Worm (Caenorhabditis elegans) whole organism, early embryonic: ENCODE measurements around the gene srt-22.

ENCODE experiments used
- B0310.2 ChIP-seq: sonication (generic microtip); optimal IDR thresholded peaks from 2 replicates; lab custom pipeline; 2016; ENCODE audit warnings: mild to moderate bottlenecking, missing genetic modification characterization, missing compliant biosample characterization
- F13C5.2 ChIP-seq: sonication (generic microtip); optimal IDR thresholded peaks from 2 replicates; lab custom pipeline; 2017; ENCODE audit warnings: mild to moderate bottlenecking, missing genetic modification characterization, inconsistent platforms, missing compliant biosample characterization
- aly-1 ChIP-seq: sonication (generic microtip); optimal IDR thresholded peaks from 2 replicates; lab custom pipeline; 2016; ENCODE audit warnings: missing genetic modification characterization, missing compliant biosample characterization
- ama-1 ChIP-seq: fragments of 150-350 bp; optimal IDR thresholded peaks from 2 replicates; lab custom pipeline; 2014
- ceh-13 ChIP-seq: fragments of 200-800 bp; sonication (Bioruptor generic); optimal IDR thresholded peaks from 2 replicates; lab custom pipeline; 2018; ENCODE audit warnings: mild to moderate bottlenecking, missing genetic modification characterization, missing compliant biosample characterization
- ceh-36 ChIP-seq: sonication (generic microtip); optimal IDR thresholded peaks from 2 replicates; lab custom pipeline; 2016; ENCODE audit warnings: missing genetic modification characterization, inconsistent platforms, missing compliant biosample characterization
- ets-7 ChIP-seq: sonication (generic microtip); optimal IDR thresholded peaks from 2 replicates; lab custom pipeline; 2016; ENCODE audit warnings: missing genotype, missing genetic modification characterization, missing compliant biosample characterization
- flt-1 ChIP-seq: fragments of 200-800 bp; sonication (Bioruptor generic); IDR thresholded peaks from 2 replicates; pipeline ENCODE4 v1.3.6; 2022; ENCODE audit warnings: missing genetic modification characterization, missing compliant biosample characterization
- hmbx-1 ChIP-seq: sonication (generic microtip); optimal IDR thresholded peaks from 2 replicates; lab custom pipeline; 2016; ENCODE audit warnings: mild to moderate bottlenecking, missing genetic modification characterization, missing compliant biosample characterization
- hmg-4 ChIP-seq: fragments of 200-800 bp; sonication (Bioruptor generic); optimal IDR thresholded peaks from 2 replicates; lab custom pipeline; 2018; ENCODE audit warnings: mild to moderate bottlenecking, missing genetic modification characterization, missing compliant biosample characterization
- hnd-1 ChIP-seq: sonication (generic microtip); optimal IDR thresholded peaks from 2 replicates; lab custom pipeline; 2016; ENCODE audit warnings: missing genetic modification characterization, missing compliant biosample characterization
- pes-1 ChIP-seq: fragments of 200-800 bp; sonication (Bioruptor generic); IDR thresholded peaks from 2 replicates; pipeline ENCODE4 v1.3.6; 2022; ENCODE audit warnings: missing genetic modification reagents, missing genetic modification characterization, missing compliant biosample characterization
- scrt-1 ChIP-seq: fragments of 200-800 bp; sonication (Bioruptor generic); IDR thresholded peaks from 2 replicates; pipeline ENCODE4 v1.3.6; 2022; ENCODE audit warnings: missing genetic modification characterization, missing compliant biosample characterization
- sea-1 ChIP-seq: fragments of 200-800 bp; sonication (Bioruptor generic); conservative IDR thresholded peaks from 2 replicates; pipeline ENCODE4 v1.3.6; 2022; ENCODE audit warnings: missing genetic modification characterization, missing compliant biosample characterization
- tbx-11 ChIP-seq: fragments of 200-800 bp; sonication (Bioruptor generic); IDR thresholded peaks from 2 replicates; pipeline ENCODE4 v1.3.6; 2022; ENCODE audit warnings: missing genetic modification characterization, missing compliant biosample characterization
- tbx-37 ChIP-seq: fragments of 200-800 bp; sonication (Bioruptor generic); conservative IDR thresholded peaks from 2 replicates; pipeline ENCODE4 v1.3.6; 2022; ENCODE audit warnings: missing genetic modification reagents, missing genetic modification characterization, missing compliant biosample characterization
- tra-4 ChIP-seq: sonication (generic microtip); optimal IDR thresholded peaks from 2 replicates; lab custom pipeline; 2017; ENCODE audit warnings: missing genetic modification characterization, missing compliant biosample characterization

The srt-22 gene

ce11 chrV:15344481-15344880 is 28.8 kb upstream of the srt-22 start, which contains the start of gene wrt-8:
Gene wrt-8 (minus strand): TSS chrV:15344581.
- TF ChIP-seq tra-4: no peak
- TF ChIP-seq ets-7: no peak
- no peak for TF ChIP-seq flt-1 (GFP tag; lab: Robert Waterston, UW)
- no peak for TF ChIP-seq tbx-11
- TF ChIP-seq hmbx-1 (tag; lab: Kevin White, UChicago): no peak
- TF ChIP-seq sea-1 (GFP tag; lab: Robert Waterston, UW): no peak
- TF ChIP-seq B0310.2 (tag; lab: Kevin White, UChicago): no peak
- TF ChIP-seq hnd-1 (tag; lab: Kevin White, UChicago): no peak

- TF ChIP-seq pes-1 (no peak), hmbx-1 (tag; lab: Kevin White, UChicago) (no peak), tbx-37 (no peak), ceh-36 (tag; lab: Kevin White, UChicago) (no peak), scrt-1 (GFP tag; lab: Robert Waterston, UW) (no peak), hnd-1 (tag; lab: Kevin White, UChicago) (no peak), B0310.2 (tag; lab: Kevin White, UChicago) (no peak), ets-7 (no peak), aly-1 (tag; lab: Kevin White, UChicago) (no peak), tra-4 (no peak), ama-1 (lab: Kevin White, UChicago) (no peak), ceh-13 (no peak), hmg-4 (GFP tag; lab: Kevin White, UChicago) (no peak)
Observed at ce11 chrV:15341404-15341803, 25.7 kb upstream of the srt-22 start, which contains the start of gene clec-229. Gene clec-229 (minus strand): TSS chrV:15341504.

DNA sequence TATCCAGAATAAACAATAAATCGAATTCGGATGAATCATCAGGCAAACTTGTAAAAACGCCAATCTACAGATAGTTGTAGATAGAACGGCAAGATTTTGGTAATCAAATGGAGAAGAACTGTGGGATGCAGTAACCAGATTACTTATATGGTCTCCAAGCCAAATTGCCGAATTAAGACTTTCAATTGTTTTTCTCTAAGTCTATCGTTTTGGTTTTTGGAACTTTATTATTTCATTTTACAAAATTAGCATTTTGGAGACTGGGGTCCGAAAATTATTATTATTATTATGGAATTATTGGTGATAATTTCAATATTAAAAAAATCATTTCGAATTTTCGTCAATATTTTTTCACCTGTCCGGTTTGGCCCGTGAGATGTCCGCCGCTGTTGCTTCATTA is 23.6 kb upstream of the srt-22 start, which contains the start of gene clec-228:
TSS of gene clec-228 (minus strand) at position 101 of the 400 bp plus-strand sequence.
- no peak for TF ChIP-seq ama-1 (lab: Kevin White, UChicago)
- no peak for TF ChIP-seq scrt-1 (GFP tag; lab: Robert Waterston, UW)
- no peak for TF ChIP-seq tbx-37
- no peak for TF ChIP-seq hmbx-1 (tag; lab: Kevin White, UChicago)
- no peak for TF ChIP-seq pes-1
- TF ChIP-seq tra-4: no peak
- TF ChIP-seq aly-1 (tag; lab: Kevin White, UChicago): no peak
- no peak for TF ChIP-seq F13C5.2 (tag; lab: Kevin White, UChicago)
- no peak for TF ChIP-seq hmg-4 (GFP tag; lab: Kevin White, UChicago)
- TF ChIP-seq B0310.2 (tag; lab: Kevin White, UChicago): no peak
- TF ChIP-seq hnd-1 (tag; lab: Kevin White, UChicago): no peak
- TF ChIP-seq ceh-36 (tag; lab: Kevin White, UChicago): no peak
- TF ChIP-seq ets-7: no peak

- TF ChIP-seq F13C5.2 (tag; lab: Kevin White, UChicago): no peak
- no peak for TF ChIP-seq ceh-13
- TF ChIP-seq scrt-1 (GFP tag; lab: Robert Waterston, UW): no peak
- no peak for TF ChIP-seq sea-1 (GFP tag; lab: Robert Waterston, UW)
- no peak for TF ChIP-seq ceh-36 (tag; lab: Kevin White, UChicago)
- TF ChIP-seq hmg-4 (GFP tag; lab: Kevin White, UChicago): no peak
- no peak for TF ChIP-seq hnd-1 (tag; lab: Kevin White, UChicago)
- no peak for TF ChIP-seq tbx-37
- TF ChIP-seq aly-1 (tag; lab: Kevin White, UChicago): no peak
Observed at ce11 chrV:15337405-15337804, 21.7 kb upstream of the srt-22 start, which contains the start of gene wrt-7. Gene wrt-7 (minus strand): TSS chrV:15337505.

DNA sequence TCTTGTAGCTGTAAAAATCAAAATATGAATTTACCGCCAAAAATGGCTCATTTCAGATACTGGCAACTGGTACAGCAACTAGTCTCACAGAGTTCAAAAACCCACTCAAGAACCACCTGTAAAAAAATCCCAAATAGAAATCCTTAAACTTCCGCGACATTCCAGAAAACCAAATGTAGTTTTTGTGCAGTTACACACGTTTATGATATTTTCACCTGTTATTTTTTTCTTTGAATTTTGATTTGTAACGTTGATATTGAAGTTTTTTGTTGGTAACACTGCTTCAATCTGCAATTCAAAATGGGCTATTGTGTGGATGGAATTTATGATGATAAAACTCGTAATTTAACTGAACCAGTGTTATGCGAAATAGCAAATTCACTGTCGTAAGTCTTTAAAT is 17.1 kb upstream of the srt-22 start, which contains the start of gene srw-113:
TSS of gene srw-113 (plus strand) at position 301 of the 400 bp plus-strand sequence.
- TF ChIP-seq hnd-1 (tag; lab: Kevin White, UChicago) (no peak), scrt-1 (GFP tag; lab: Robert Waterston, UW) (no peak), F13C5.2 (tag; lab: Kevin White, UChicago) (no peak), pes-1 (no peak), tbx-37 (no peak), sea-1 (GFP tag; lab: Robert Waterston, UW) (no peak), tbx-11 (no peak), aly-1 (tag; lab: Kevin White, UChicago) (no peak), B0310.2 (tag; lab: Kevin White, UChicago) (no peak), flt-1 (GFP tag; lab: Robert Waterston, UW) (no peak), tra-4 (no peak), hmbx-1 (tag; lab: Kevin White, UChicago) (no peak), ceh-36 (tag; lab: Kevin White, UChicago) (no peak), ama-1 (lab: Kevin White, UChicago) (no peak), ceh-13 (no peak), ets-7 (no peak), hmg-4 (GFP tag; lab: Kevin White, UChicago) (no peak)

ce11 chrV:15330314-15330713 is 14.6 kb upstream of the srt-22 start, which contains the start of gene srh-295:
Gene srh-295 (plus strand): TSS chrV:15330614.
- TF ChIP-seq hnd-1 (tag; lab: Kevin White, UChicago) (no peak), pes-1 (no peak), ceh-36 (tag; lab: Kevin White, UChicago) (no peak), ets-7 (no peak), aly-1 (tag; lab: Kevin White, UChicago) (no peak), hmbx-1 (tag; lab: Kevin White, UChicago) (no peak), tbx-11 (no peak), F13C5.2 (tag; lab: Kevin White, UChicago) (no peak), sea-1 (GFP tag; lab: Robert Waterston, UW) (no peak), flt-1 (GFP tag; lab: Robert Waterston, UW) (no peak), tbx-37 (no peak), scrt-1 (GFP tag; lab: Robert Waterston, UW) (no peak), ama-1 (lab: Kevin White, UChicago) (no peak), B0310.2 (tag; lab: Kevin White, UChicago) (no peak), tra-4 (no peak), ceh-13 (no peak), hmg-4 (GFP tag; lab: Kevin White, UChicago) (no peak)

DNA sequence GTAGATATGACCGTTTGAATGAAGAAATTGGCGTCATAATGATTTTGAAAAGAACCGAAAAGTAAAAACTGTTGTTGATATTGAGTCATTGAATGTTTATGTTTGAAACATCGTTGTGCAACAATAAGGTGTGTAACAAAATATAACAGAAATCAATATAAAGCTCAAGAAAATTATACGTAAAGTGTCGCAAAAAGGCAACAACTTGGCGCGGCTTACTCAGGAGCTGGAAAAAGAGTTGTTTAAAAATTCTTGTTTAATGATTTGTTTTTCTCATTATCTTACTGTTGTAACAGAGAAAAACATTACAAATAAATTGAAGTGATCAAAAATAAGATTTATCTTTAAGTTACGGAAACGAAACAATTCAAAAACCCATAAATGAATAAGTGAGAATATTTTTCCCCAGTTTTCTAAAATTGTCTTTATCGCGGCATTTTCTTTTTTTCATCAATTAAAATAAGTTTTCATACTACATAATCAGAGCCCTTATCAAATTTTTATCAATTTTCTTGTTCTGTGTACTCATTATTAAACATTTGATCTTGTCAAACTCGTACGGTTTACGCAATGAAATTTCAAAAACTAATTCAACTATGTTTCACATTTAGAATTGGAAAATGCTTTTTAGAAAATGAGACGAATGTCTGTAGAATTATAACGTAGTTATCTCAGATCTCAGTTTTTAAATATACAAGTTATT is 12.2 kb upstream of the srt-22 start, which contains the start of gene ZK1037.6:
TSS of gene ZK1037.6 (minus strand) at position 51 of the 703 bp plus-strand sequence.
- no peak for TF ChIP-seq pes-1
- no peak for TF ChIP-seq tra-4
- no peak for TF ChIP-seq hmg-4 (GFP tag; lab: Kevin White, UChicago)
- no peak for TF ChIP-seq ets-7
- TF ChIP-seq hnd-1 (tag; lab: Kevin White, UChicago): no peak
